Fruit fly (Drosophila melanogaster) S2 (cell line): ENCODE results near the gene MtnA.

Experiments
- CG8478 ChIP-seq: fragments of >200 bp; optimal IDR thresholded peaks from 2 replicates; lab custom pipeline; 2018
- CTCF ChIP-seq, 2 experiments: fragments of >200 bp; optimal IDR thresholded peaks; 2 replicates each; lab custom pipeline; 2018

The MtnA gene

dm6 chr3R:9747900-9748663 lies 36.1 kb downstream of the MtnA start:
- TF ChIP-seq CTCF (optimal IDR thresholded peaks at IDR 0.05; lab: Kevin White, UChicago) (no peak), CG8478 (lab: Kevin White, UChicago) (no peak)

DNA sequence ATGACTTTTGCATAAGTTTGCCTTT lies 36.5 kb downstream of the MtnA start, which contains the start of gene PpD3:
Gene PpD3, plus strand, starts transcription at position 1 of the 25 bp plus-strand sequence.
- TF ChIP-seq CTCF (optimal IDR thresholded peaks at IDR 0.05; lab: Kevin White, UChicago) (no peak), CG8478 (lab: Kevin White, UChicago) (no peak)

dm6 chr3R:9747272-9747874 lies 36.8 kb downstream of the MtnA start, which contains the start of gene CG12948:
TSS of gene CG12948 (minus strand) at chr3R:9747744.
- TF ChIP-seq CG8478 (lab: Kevin White, UChicago) = no peak
- TF ChIP-seq CTCF (optimal IDR thresholded peaks at IDR 0.05; lab: Kevin White, UChicago) = no peak

- TF ChIP-seq CTCF (optimal IDR thresholded peaks at IDR 0.05; lab: Kevin White, UChicago) = no peak
- no peak for TF ChIP-seq CG8478 (lab: Kevin White, UChicago)
Measured at dm6 chr3R:9746267-9746666, 37.9 kb downstream of the MtnA start, which contains the start of gene CG34409. TSS of gene CG34409 (minus strand) at chr3R:9746367.

- no peak for TF ChIP-seq CG8478 (lab: Kevin White, UChicago)
- no peak for TF ChIP-seq CTCF (optimal IDR thresholded peaks at IDR 0.05; lab: Kevin White, UChicago)
Measured at dm6 chr3R:9745442-9745841, 38.7 kb downstream of the MtnA start.

- TF ChIP-seq CG8478 (lab: Kevin White, UChicago) = no peak
- TF ChIP-seq CTCF (optimal IDR thresholded peaks at IDR 0.05; lab: Kevin White, UChicago) = no peak
Measured at dm6 chr3R:9743995-9744394, 40.2 kb downstream of the MtnA start.

- TF ChIP-seq CTCF (optimal IDR thresholded peaks at IDR 0.05; lab: Kevin White, UChicago) = no peak
- TF ChIP-seq CG8478 (lab: Kevin White, UChicago) = no peak
Measured at dm6 chr3R:9743217-9743616, 41.0 kb downstream of the MtnA start, which contains the start of gene CG31415. TSS of gene CG31415 (plus strand) at chr3R:9743517.

DNA sequence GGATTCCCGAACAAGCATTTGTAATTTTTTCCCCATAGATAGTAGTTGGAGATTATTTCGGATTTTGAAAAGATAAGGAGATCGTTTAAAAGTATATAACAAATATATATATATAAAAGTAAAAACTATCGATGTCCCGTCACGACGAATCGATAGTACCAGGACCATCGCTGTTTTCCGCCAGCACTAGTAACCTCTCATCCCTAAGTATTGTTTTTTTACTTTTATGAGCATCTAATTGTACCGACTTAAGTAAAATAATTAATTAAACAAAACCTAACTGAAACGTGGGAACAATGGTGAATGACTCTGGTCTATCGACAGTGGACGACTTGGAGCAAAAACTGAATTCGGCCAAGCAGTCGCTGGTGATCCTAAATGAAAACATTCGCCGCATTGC lies 43.5 kb downstream of the MtnA start, which contains the start of gene Pnn:
Gene Pnn, plus strand, starts transcription at position 187 of the 400 bp plus-strand sequence.
- TF ChIP-seq CG8478 (lab: Kevin White, UChicago) = no peak
- TF ChIP-seq CTCF (optimal IDR thresholded peaks at IDR 0.05; lab: Kevin White, UChicago) = no peak

dm6 chr3R:9739793-9740192 lies 44.4 kb downstream of the MtnA start, which contains the start of gene side-VII:
TSS of gene side-VII (minus strand) at chr3R:9739979.
- TF ChIP-seq CG8478 (lab: Kevin White, UChicago) = no peak

DNA sequence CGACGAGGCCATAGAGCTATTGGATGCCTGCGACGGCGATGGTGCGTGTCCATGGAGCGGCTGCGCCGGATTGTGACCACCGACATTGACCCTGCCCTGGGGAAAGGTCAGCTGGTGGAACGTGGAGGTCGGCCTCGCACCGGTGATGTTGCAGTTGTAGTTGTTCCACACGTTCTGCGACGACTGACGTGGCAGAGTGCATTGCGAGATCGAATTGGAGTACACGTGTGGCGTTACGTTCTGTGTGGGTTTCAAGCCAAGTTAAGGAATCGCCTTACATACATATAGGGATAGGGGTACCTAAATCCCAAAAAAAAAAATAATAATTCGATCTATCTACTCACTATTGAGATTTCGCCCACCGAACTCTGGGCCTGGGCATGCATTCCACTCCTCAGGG lies 49.0 kb downstream of the MtnA start:
- TF ChIP-seq CTCF (optimal IDR thresholded peaks at IDR 0.05; lab: Kevin White, UChicago) = no peak
- no peak for TF ChIP-seq CG8478 (lab: Kevin White, UChicago)
